Worm (Caenorhabditis elegans): ENCODE data around the gene C28H8.2.

ce11 chrIII:5953913-5954290 lies 33.8 kb downstream of the C28H8.2 start:
- TF ChIP-seq fkh-10 (GFP tag; optimal IDR thresholded peaks at IDR 0.05) (no peak), nhr-19 (GFP tag; conservative IDR thresholded peaks at IDR 0.05) (no peak), mdl-1 (tag; optimal IDR thresholded peaks at IDR 0.05) (no peak), nhr-71 (tag; optimal IDR thresholded peaks at IDR 0.05) (no peak), unc-62 (GFP tag; optimal IDR thresholded peaks at IDR 0.05) (no peak), C04F5.9 (tag; optimal IDR thresholded peaks at IDR 0.05) (no peak), nhr-28 (tag; optimal IDR thresholded peaks at IDR 0.05) (no peak), egl-27 (tag; optimal IDR thresholded peaks at IDR 0.05) (no peak), aly-2 (tag; optimal IDR thresholded peaks at IDR 0.05) (no peak)
